Worm (Caenorhabditis elegans) whole organism, midembryonic: ENCODE data around the gene saeg-2.

Experiments used
- T22C8.4 ChIP-seq: fragments of 200-800 bp; sonication (Bioruptor generic); IDR thresholded peaks from 2 replicates; pipeline ENCODE4 v1.3.6; 2022; ENCODE audit warnings: missing genetic modification characterization, missing compliant biosample characterization
- cog-1 ChIP-seq: sonication (generic microtip); optimal IDR thresholded peaks from 2 replicates; lab custom pipeline; 2016; ENCODE audit warnings: missing genetic modification characterization, missing compliant biosample characterization
- flt-1 ChIP-seq: fragments of 200-800 bp; sonication (Bioruptor generic); IDR thresholded peaks from 2 replicates; pipeline ENCODE4 v1.3.6; 2022; ENCODE audit warnings: missing genetic modification characterization, missing compliant biosample characterization
- med-1 ChIP-seq: sonication (generic microtip); optimal IDR thresholded peaks from 2 replicates; lab custom pipeline; 2017; ENCODE audit warnings: missing genetic modification characterization, mild to moderate bottlenecking, missing compliant biosample characterization, antibody characterized with exemption, missing genetic modification reagents; ENCODE audit not compliant: insufficient read depth
- ref-1 ChIP-seq: fragments of 200-800 bp; sonication (Bioruptor generic); conservative IDR thresholded peaks from 2 replicates; pipeline ENCODE4 v1.3.6; 2022; ENCODE audit warnings: missing genetic modification reagents, missing genetic modification characterization, missing compliant biosample characterization
- tab-1 ChIP-seq: fragments of 200-800 bp; sonication (Bioruptor generic); IDR thresholded peaks from 2 replicates; pipeline ENCODE4 v1.3.6; 2022; ENCODE audit warnings: missing genetic modification characterization, missing compliant biosample characterization
- ztf-29 ChIP-seq: fragments of 200-800 bp; sonication (Bioruptor generic); IDR thresholded peaks from 2 replicates; pipeline ENCODE4 v1.3.6; 2022; ENCODE audit warnings: missing genetic modification reagents, missing genetic modification characterization, missing compliant biosample characterization

DNA sequence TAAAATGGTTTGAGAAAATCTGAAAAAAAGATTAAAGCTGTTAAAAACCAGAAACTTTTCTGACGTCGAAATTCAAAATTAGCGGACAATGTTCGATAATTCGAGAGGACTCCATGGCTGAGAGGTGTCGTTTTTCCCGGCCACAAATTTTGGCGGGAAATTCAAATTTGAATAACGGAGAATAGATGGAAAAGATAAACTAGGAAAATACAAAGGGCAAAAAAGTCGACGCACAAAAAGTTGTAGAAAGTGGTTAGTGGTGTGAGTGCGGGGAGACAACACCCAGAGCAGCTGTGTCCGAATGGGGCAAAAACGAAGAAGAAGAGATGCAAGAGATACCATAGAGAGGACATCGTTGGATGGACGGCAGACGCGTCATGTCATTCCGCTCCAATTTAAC, 49.1 kb upstream of the saeg-2 start, which contains the start of gene cls-3:
- TF ChIP-seq tab-1 (GFP tag; lab: Robert Waterston, UW): no peak
- TF ChIP-seq flt-1 (GFP tag; lab: Robert Waterston, UW): no peak
- TF ChIP-seq T22C8.4 (GFP tag; lab: Robert Waterston, UW): no peak
- TF ChIP-seq ref-1: no peak
- no peak for TF ChIP-seq ztf-29
- TF ChIP-seq cog-1 (tag; lab: Kevin White, UChicago): no peak
- TF ChIP-seq med-1 (GFP tag; lab: Kevin White, UChicago): no peak
